Worm (Caenorhabditis elegans) whole organism, early embryonic: ENCODE results near the gene ergi-3.

Experiments used
- B0310.2 ChIP-seq: sonication (generic microtip); optimal IDR thresholded peaks from 2 replicates; lab custom pipeline; 2016; ENCODE audit warnings: mild to moderate bottlenecking, missing genetic modification characterization, missing compliant biosample characterization
- F13C5.2 ChIP-seq: sonication (generic microtip); optimal IDR thresholded peaks from 2 replicates; lab custom pipeline; 2017; ENCODE audit warnings: mild to moderate bottlenecking, missing genetic modification characterization, inconsistent platforms, missing compliant biosample characterization
- aly-1 ChIP-seq: sonication (generic microtip); optimal IDR thresholded peaks from 2 replicates; lab custom pipeline; 2016; ENCODE audit warnings: missing genetic modification characterization, missing compliant biosample characterization
- ama-1 ChIP-seq: fragments of 150-350 bp; optimal IDR thresholded peaks from 2 replicates; lab custom pipeline; 2014
- ceh-13 ChIP-seq: fragments of 200-800 bp; sonication (Bioruptor generic); optimal IDR thresholded peaks from 2 replicates; lab custom pipeline; 2018; ENCODE audit warnings: mild to moderate bottlenecking, missing genetic modification characterization, missing compliant biosample characterization
- ceh-36 ChIP-seq: sonication (generic microtip); optimal IDR thresholded peaks from 2 replicates; lab custom pipeline; 2016; ENCODE audit warnings: missing genetic modification characterization, inconsistent platforms, missing compliant biosample characterization
- ets-7 ChIP-seq: sonication (generic microtip); optimal IDR thresholded peaks from 2 replicates; lab custom pipeline; 2016; ENCODE audit warnings: missing genotype, missing genetic modification characterization, missing compliant biosample characterization
- flt-1 ChIP-seq: fragments of 200-800 bp; sonication (Bioruptor generic); IDR thresholded peaks from 2 replicates; pipeline ENCODE4 v1.3.6; 2022; ENCODE audit warnings: missing genetic modification characterization, missing compliant biosample characterization
- hmbx-1 ChIP-seq: sonication (generic microtip); optimal IDR thresholded peaks from 2 replicates; lab custom pipeline; 2016; ENCODE audit warnings: mild to moderate bottlenecking, missing genetic modification characterization, missing compliant biosample characterization
- hmg-4 ChIP-seq: fragments of 200-800 bp; sonication (Bioruptor generic); optimal IDR thresholded peaks from 2 replicates; lab custom pipeline; 2018; ENCODE audit warnings: mild to moderate bottlenecking, missing genetic modification characterization, missing compliant biosample characterization
- hnd-1 ChIP-seq: sonication (generic microtip); optimal IDR thresholded peaks from 2 replicates; lab custom pipeline; 2016; ENCODE audit warnings: missing genetic modification characterization, missing compliant biosample characterization
- pes-1 ChIP-seq: fragments of 200-800 bp; sonication (Bioruptor generic); IDR thresholded peaks from 2 replicates; pipeline ENCODE4 v1.3.6; 2022; ENCODE audit warnings: missing genetic modification reagents, missing genetic modification characterization, missing compliant biosample characterization
- scrt-1 ChIP-seq: fragments of 200-800 bp; sonication (Bioruptor generic); IDR thresholded peaks from 2 replicates; pipeline ENCODE4 v1.3.6; 2022; ENCODE audit warnings: missing genetic modification characterization, missing compliant biosample characterization
- sea-1 ChIP-seq: fragments of 200-800 bp; sonication (Bioruptor generic); conservative IDR thresholded peaks from 2 replicates; pipeline ENCODE4 v1.3.6; 2022; ENCODE audit warnings: missing genetic modification characterization, missing compliant biosample characterization
- tbx-11 ChIP-seq: fragments of 200-800 bp; sonication (Bioruptor generic); IDR thresholded peaks from 2 replicates; pipeline ENCODE4 v1.3.6; 2022; ENCODE audit warnings: missing genetic modification characterization, missing compliant biosample characterization
- tbx-37 ChIP-seq: fragments of 200-800 bp; sonication (Bioruptor generic); conservative IDR thresholded peaks from 2 replicates; pipeline ENCODE4 v1.3.6; 2022; ENCODE audit warnings: missing genetic modification reagents, missing genetic modification characterization, missing compliant biosample characterization
- tra-4 ChIP-seq: sonication (generic microtip); optimal IDR thresholded peaks from 2 replicates; lab custom pipeline; 2017; ENCODE audit warnings: missing genetic modification characterization, missing compliant biosample characterization

ergi-3 gene

ce11 chrX:15590347-15590928, 26.1 kb downstream of the ergi-3 start, which contains the start of gene gas-1:
Gene gas-1 (minus strand): TSS chrX:15590397.
- TF ChIP-seq sea-1 (GFP tag; lab: Robert Waterston, UW) (no peak), pes-1 (no peak), flt-1 (GFP tag; lab: Robert Waterston, UW) (no peak), hmbx-1 (no peak), hmg-4 (GFP tag; lab: Kevin White, UChicago) (no peak), aly-1 (tag; lab: Kevin White, UChicago) (no peak), F13C5.2 (no peak), B0310.2 (tag; lab: Kevin White, UChicago) (no peak), hnd-1 (tag; lab: Kevin White, UChicago) (no peak), ceh-13 (GFP tag; lab: Kevin White, UChicago) (no peak), tbx-37 (GFP tag; lab: Robert Waterston, UW) (no peak), ceh-36 (tag; lab: Kevin White, UChicago) (no peak)

- TF ChIP-seq hmbx-1 = no peak
- no peak for TF ChIP-seq B0310.2 (tag; lab: Kevin White, UChicago)
- no peak for TF ChIP-seq scrt-1
- TF ChIP-seq ama-1 (lab: Kevin White, UChicago) = no peak
- TF ChIP-seq hnd-1 (tag; lab: Kevin White, UChicago) = no peak
- TF ChIP-seq hmg-4 (GFP tag; lab: Kevin White, UChicago) = no peak
- no peak for TF ChIP-seq ceh-36 (tag; lab: Kevin White, UChicago)
- no peak for TF ChIP-seq tra-4 (tag; lab: Kevin White, UChicago)
- no peak for TF ChIP-seq tbx-37 (GFP tag; lab: Robert Waterston, UW)
- TF ChIP-seq flt-1 (GFP tag; lab: Robert Waterston, UW) = no peak
- no peak for TF ChIP-seq F13C5.2
- TF ChIP-seq ets-7 = no peak
- no peak for TF ChIP-seq tbx-11 (GFP tag; lab: Robert Waterston, UW)
- TF ChIP-seq aly-1 (tag; lab: Kevin White, UChicago) = no peak
- no peak for TF ChIP-seq sea-1 (GFP tag; lab: Robert Waterston, UW)
- TF ChIP-seq pes-1 = no peak
These were observed 30.4 kb downstream of the ergi-3 start for ce11 chrX:15586192-15586591.

- TF ChIP-seq tbx-37 (GFP tag; lab: Robert Waterston, UW) = no peak
- no peak for TF ChIP-seq tbx-11 (GFP tag; lab: Robert Waterston, UW)
- TF ChIP-seq ceh-36 (tag; lab: Kevin White, UChicago) = no peak
- TF ChIP-seq hmg-4 (GFP tag; lab: Kevin White, UChicago) = no peak
- no peak for TF ChIP-seq F13C5.2
These were observed 31.4 kb downstream of the ergi-3 start for ce11 chrX:15585144-15585543.

- TF ChIP-seq F13C5.2 (no peak), aly-1 (tag; lab: Kevin White, UChicago) (no peak), ama-1 (lab: Kevin White, UChicago) (no peak), tbx-37 (GFP tag; lab: Robert Waterston, UW) (no peak), hmbx-1 (no peak), ceh-13 (GFP tag; lab: Kevin White, UChicago) (no peak), ets-7 (no peak), B0310.2 (tag; lab: Kevin White, UChicago) (no peak), ceh-36 (tag; lab: Kevin White, UChicago) (no peak), pes-1 (no peak), scrt-1 (no peak), hmg-4 (GFP tag; lab: Kevin White, UChicago) (no peak), flt-1 (GFP tag; lab: Robert Waterston, UW) (no peak)
These were observed 39.6 kb downstream of the ergi-3 start, which contains the start of gene K09A9.6 for ce11 chrX:15576942-15577341. Gene K09A9.6 (plus strand): TSS chrX:15577242.

- TF ChIP-seq ets-7 (no peak), flt-1 (GFP tag; lab: Robert Waterston, UW) (no peak), ceh-36 (tag; lab: Kevin White, UChicago) (no peak), aly-1 (tag; lab: Kevin White, UChicago) (no peak), scrt-1 (no peak)
These were observed 41.1 kb downstream of the ergi-3 start for ce11 chrX:15575460-15575859.

ce11 chrX:15572021-15572420, 44.5 kb downstream of the ergi-3 start:
- TF ChIP-seq aly-1 (tag; lab: Kevin White, UChicago) (peak; percentile 5), scrt-1 (no peak)

- no peak for TF ChIP-seq B0310.2 (tag; lab: Kevin White, UChicago)
- TF ChIP-seq hmg-4 (GFP tag; lab: Kevin White, UChicago) = no peak
- no peak for TF ChIP-seq F13C5.2
- no peak for TF ChIP-seq tra-4 (tag; lab: Kevin White, UChicago)
- TF ChIP-seq hnd-1 (tag; lab: Kevin White, UChicago) = no peak
- TF ChIP-seq sea-1 (GFP tag; lab: Robert Waterston, UW) = no peak
- no peak for TF ChIP-seq aly-1 (tag; lab: Kevin White, UChicago)
- TF ChIP-seq hmbx-1 = no peak
- no peak for TF ChIP-seq scrt-1
- no peak for TF ChIP-seq tbx-37 (GFP tag; lab: Robert Waterston, UW)
- TF ChIP-seq pes-1 = no peak
- no peak for TF ChIP-seq ama-1 (lab: Kevin White, UChicago)
- TF ChIP-seq ceh-13 (GFP tag; lab: Kevin White, UChicago) = no peak
- TF ChIP-seq ceh-36 (tag; lab: Kevin White, UChicago) = no peak
- no peak for TF ChIP-seq tbx-11 (GFP tag; lab: Robert Waterston, UW)
These were observed 46.9 kb downstream of the ergi-3 start for ce11 chrX:15569633-15570032.
